Fruit fly (Drosophila melanogaster) whole organism, embryonic: ENCODE results near the gene Cralbp.

Experiments used
- B-H2 ChIP-seq: fragments of 200-800 bp; sonication (Bioruptor generic); optimal IDR thresholded peaks from 2 replicates; lab custom pipeline; 2018; ENCODE audit warnings: missing biosample characterization, mild to moderate bottlenecking, missing genetic modification characterization
- Blimp-1 ChIP-seq: fragments of 200-800 bp; sonication (Bioruptor generic); optimal IDR thresholded peaks from 3 replicates; lab custom pipeline; 2018; ENCODE audit warnings: missing biosample characterization, missing genetic modification characterization, mild to moderate bottlenecking, moderate library complexity, missing genetic modification reagents
- BtbVII ChIP-seq: fragments of 200-800 bp; sonication (Bioruptor generic); optimal IDR thresholded peaks from 3 replicates; lab custom pipeline; 2017; ENCODE audit warnings: missing biosample characterization, mild to moderate bottlenecking, missing genetic modification characterization
- CG10654 ChIP-seq: fragments of 200-800 bp; sonication (Bioruptor generic); optimal IDR thresholded peaks from 2 replicates; lab custom pipeline; 2016; ENCODE audit warnings: missing biosample characterization, missing genetic modification characterization
- CG11085 ChIP-seq: fragments of 200-800 bp; sonication (Bioruptor generic); IDR thresholded peaks from 2 replicates; pipeline ENCODE4 v1.3.6; 2022; ENCODE audit warnings: missing biosample characterization, missing genetic modification characterization
- CG11696 ChIP-seq: fragments of 200-800 bp; sonication (Bioruptor generic); IDR thresholded peaks from 2 replicates; pipeline ENCODE4 v1.3.6; 2022; ENCODE audit warnings: missing biosample characterization, missing genetic modification characterization
- CG12769 ChIP-seq: fragments of 200-800 bp; sonication (Bioruptor generic); optimal IDR thresholded peaks from 2 replicates; lab custom pipeline; 2019; ENCODE audit warnings: missing biosample characterization, mild to moderate bottlenecking, missing genetic modification characterization, moderate library complexity
- CG13424 ChIP-seq: fragments of 200-800 bp; sonication (Bioruptor generic); optimal IDR thresholded peaks from 2 replicates; lab custom pipeline; 2019; ENCODE audit warnings: missing biosample characterization, mild to moderate bottlenecking, missing genetic modification characterization, moderate library complexity
- CG4730 ChIP-seq: fragments of 200-800 bp; sonication (Bioruptor generic); IDR thresholded peaks from 2 replicates; pipeline ENCODE4 v1.3.6; 2022; ENCODE audit warnings: missing biosample characterization, missing genetic modification characterization
- CG5180 ChIP-seq: fragments of 200-800 bp; sonication (Bioruptor generic); optimal IDR thresholded peaks from 3 replicates; lab custom pipeline; 2017; ENCODE audit warnings: missing biosample characterization, missing genetic modification characterization, mild to moderate bottlenecking, moderate library complexity, missing genetic modification reagents
- CG6813 ChIP-seq: fragments of 200-800 bp; sonication (Bioruptor generic); optimal IDR thresholded peaks from 2 replicates; lab custom pipeline; 2017; ENCODE audit warnings: missing biosample characterization, missing genetic modification characterization, mild to moderate bottlenecking, moderate library complexity, missing genetic modification reagents
- CG8765 ChIP-seq: fragments of 200-800 bp; sonication (Bioruptor generic); IDR thresholded peaks from 2 replicates; pipeline ENCODE4 v1.3.6; 2022; ENCODE audit warnings: missing biosample characterization, missing genetic modification characterization
- Chrac-16 ChIP-seq: fragments of 200-800 bp; sonication (Bioruptor generic); optimal IDR thresholded peaks from 3 replicates; lab custom pipeline; 2016; ENCODE audit warnings: missing biosample characterization, missing genetic modification characterization
- Deaf1 ChIP-seq: fragments of 200-800 bp; optimal IDR thresholded peaks from 3 replicates; lab custom pipeline; 2019; ENCODE audit warnings: missing biosample characterization, mild to moderate bottlenecking, missing genetic modification characterization, moderate library complexity
- Drgx ChIP-seq: fragments of 200-800 bp; sonication (Bioruptor generic); IDR thresholded peaks from 2 replicates; pipeline ENCODE4 v1.3.6; 2022; ENCODE audit warnings: missing biosample characterization, missing genetic modification characterization
- Ets65A ChIP-seq: fragments of 200-800 bp; sonication (Bioruptor generic); peaks from one replicate; lab custom pipeline; 2016; ENCODE audit warnings: missing biosample characterization, missing genetic modification characterization
- Fer2 ChIP-seq: fragments of 200-800 bp; sonication (Bioruptor generic); optimal IDR thresholded peaks from 2 replicates; lab custom pipeline; 2018; ENCODE audit warnings: missing biosample characterization, mild to moderate bottlenecking, missing genetic modification characterization, moderate library complexity
- Gug ChIP-seq: fragments of 200-800 bp; sonication (Bioruptor generic); IDR thresholded peaks from 4 replicates; pipeline ENCODE4 v1.3.6; 2022; ENCODE audit warnings: missing biosample characterization, missing genetic modification characterization
- HHEX ChIP-seq: fragments of 200-800 bp; sonication (Bioruptor generic); optimal IDR thresholded peaks from 3 replicates; lab custom pipeline; 2017; ENCODE audit warnings: missing biosample characterization, mild to moderate bottlenecking, missing genetic modification characterization, missing genetic modification reagents
- Hand ChIP-seq: fragments of 200-800 bp; sonication (Bioruptor generic); optimal IDR thresholded peaks from 2 replicates; lab custom pipeline; 2017; ENCODE audit warnings: mild to moderate bottlenecking, missing biosample characterization, missing genetic modification reagents, missing genetic modification characterization
- Lim3 ChIP-seq: fragments of 200-800 bp; sonication (Bioruptor generic); IDR thresholded peaks from 2 replicates; pipeline ENCODE4 v1.3.6; 2022; ENCODE audit warnings: missing biosample characterization, missing genetic modification characterization
- MTF-1 ChIP-seq: fragments of 200-800 bp; sonication (Bioruptor generic); optimal IDR thresholded peaks from 2 replicates; lab custom pipeline; 2018; ENCODE audit warnings: missing biosample characterization, mild to moderate bottlenecking, missing genetic modification characterization, borderline replicate concordance
- Med ChIP-seq: fragments of 200-800 bp; sonication (Bioruptor generic); peaks from one replicate; lab custom pipeline; 2016; ENCODE audit warnings: missing biosample characterization, missing genetic modification characterization, mild to moderate bottlenecking, inconsistent platforms, moderate library complexity
- NC2α ChIP-seq: fragments of 200-800 bp; sonication (Bioruptor generic); optimal IDR thresholded peaks from 2 replicates; lab custom pipeline; 2016; ENCODE audit warnings: missing biosample characterization, missing genetic modification characterization
- Neu2 ChIP-seq: fragments of 200-800 bp; sonication (Bioruptor generic); optimal IDR thresholded peaks from 3 replicates; lab custom pipeline; 2016; ENCODE audit warnings: missing biosample characterization, missing genetic modification characterization, borderline replicate concordance
- Nf-YC ChIP-seq: fragments of 200-800 bp; optimal IDR thresholded peaks from 3 replicates; lab custom pipeline; 2019; ENCODE audit warnings: missing biosample characterization, mild to moderate bottlenecking, missing genetic modification characterization, moderate library complexity
- Pdp1 ChIP-seq, 2 experiments: fragments of 200-800 bp; sonication (Bioruptor generic); optimal IDR thresholded peaks; 3 replicates each; lab custom pipeline; 2016; ENCODE audit warnings: missing biosample characterization in 2 of 2, missing genetic modification characterization in 2 of 2, mild to moderate bottlenecking in 1 of 2, moderate library complexity in 1 of 2
- bsh ChIP-seq, 2 experiments: fragments of 200-800 bp; sonication (Bioruptor generic); optimal IDR thresholded peaks; 2 replicates each; lab custom pipeline; 2017 to 2018; ENCODE audit warnings: mild to moderate bottlenecking in 2 of 2, missing biosample characterization in 2 of 2, missing genetic modification characterization in 2 of 2, moderate library complexity in 1 of 2
- chif ChIP-seq, 2 experiments: fragments of 200-800 bp; sonication (Bioruptor generic); optimal IDR thresholded peaks; 3 replicates each; lab custom pipeline; 2016; ENCODE audit warnings: missing biosample characterization in 2 of 2, missing genetic modification characterization in 2 of 2
- chinmo ChIP-seq: fragments of 200-800 bp; sonication (Bioruptor generic); IDR thresholded peaks from 4 replicates; pipeline ENCODE4 v1.3.6; 2022; ENCODE audit warnings: missing biosample characterization, missing genetic modification characterization; ENCODE audit not compliant: partially characterized antibody
- chn ChIP-seq: fragments of 200-800 bp; sonication (Bioruptor generic); optimal IDR thresholded peaks from 2 replicates; lab custom pipeline; 2016; ENCODE audit warnings: missing biosample characterization, missing genetic modification characterization
- corto ChIP-seq: fragments of 200-800 bp; sonication (Bioruptor generic); optimal IDR thresholded peaks from 2 replicates; lab custom pipeline; 2016; ENCODE audit warnings: missing biosample characterization, mild to moderate bottlenecking, missing genetic modification characterization, moderate library complexity
- en ChIP-seq: fragments of 200-800 bp; sonication (Bioruptor generic); optimal IDR thresholded peaks from 2 replicates; lab custom pipeline; 2016; ENCODE audit warnings: missing biosample characterization, missing genetic modification characterization
- grau ChIP-seq: fragments of 200-800 bp; optimal IDR thresholded peaks from 3 replicates; lab custom pipeline; 2019; ENCODE audit warnings: missing biosample characterization, mild to moderate bottlenecking, missing genetic modification characterization, moderate library complexity
- grn ChIP-seq: fragments of 200-800 bp; sonication (Bioruptor generic); optimal IDR thresholded peaks from 3 replicates; lab custom pipeline; 2017; ENCODE audit warnings: missing biosample characterization, missing genetic modification characterization
- hb ChIP-seq: fragments of 200-800 bp; sonication (Bioruptor generic); IDR thresholded peaks from 3 replicates; pipeline ENCODE4 v1.3.6; 2022; ENCODE audit warnings: missing biosample characterization, missing genetic modification characterization; ENCODE audit not compliant: partially characterized antibody
- kay ChIP-seq: fragments of 200-800 bp; sonication (Bioruptor generic); optimal IDR thresholded peaks from 2 replicates; lab custom pipeline; 2016; ENCODE audit warnings: missing biosample characterization, missing genetic modification characterization
- oc ChIP-seq: fragments of 200-800 bp; sonication (Bioruptor generic); optimal IDR thresholded peaks from 2 replicates; lab custom pipeline; 2018; ENCODE audit warnings: missing biosample characterization, mild to moderate bottlenecking, missing genetic modification characterization, moderate library complexity
- pita ChIP-seq: fragments of 200-800 bp; sonication (Bioruptor generic); optimal IDR thresholded peaks from 2 replicates; lab custom pipeline; 2017; ENCODE audit warnings: missing biosample characterization, mild to moderate bottlenecking, missing genetic modification characterization
- scrt ChIP-seq: fragments of 200-800 bp; sonication (Bioruptor generic); optimal IDR thresholded peaks from 2 replicates; lab custom pipeline; 2018; ENCODE audit warnings: missing biosample characterization, mild to moderate bottlenecking, missing genetic modification characterization, moderate library complexity
- sens ChIP-seq: fragments of 200-800 bp; sonication (Bioruptor generic); peaks from one replicate; lab custom pipeline; 2016; ENCODE audit warnings: missing biosample characterization, missing genetic modification characterization
- seq ChIP-seq: fragments of 200-800 bp; sonication (Bioruptor generic); IDR thresholded peaks from 2 replicates; pipeline ENCODE4 v1.3.6; 2022; ENCODE audit warnings: missing biosample characterization, missing genetic modification characterization
- sisA ChIP-seq: fragments of 200-800 bp; sonication (Bioruptor generic); IDR thresholded peaks from 2 replicates; pipeline ENCODE4 v1.3.6; 2022; ENCODE audit warnings: missing biosample characterization, missing genetic modification characterization
- sqz ChIP-seq: fragments of 200-800 bp; sonication (Bioruptor generic); optimal IDR thresholded peaks from 3 replicates; lab custom pipeline; 2018; ENCODE audit warnings: missing biosample characterization, mild to moderate bottlenecking, missing genetic modification characterization
- twi ChIP-seq: fragments of 200-800 bp; optimal IDR thresholded peaks from 2 replicates; lab custom pipeline; 2019; ENCODE audit warnings: missing biosample characterization, mild to moderate bottlenecking, missing genetic modification characterization, moderate library complexity
- unc-4 ChIP-seq: fragments of 200-800 bp; sonication (Bioruptor generic); IDR thresholded peaks from 2 replicates; pipeline ENCODE4 v1.3.6; 2022; ENCODE audit warnings: missing biosample characterization, missing genetic modification characterization; ENCODE audit not compliant: partially characterized antibody
- zen ChIP-seq: fragments of 200-800 bp; sonication (Bioruptor generic); optimal IDR thresholded peaks from 3 replicates; lab custom pipeline; 2018; ENCODE audit warnings: missing biosample characterization, mild to moderate bottlenecking, missing genetic modification characterization, moderate library complexity

The Cralbp gene

DNA sequence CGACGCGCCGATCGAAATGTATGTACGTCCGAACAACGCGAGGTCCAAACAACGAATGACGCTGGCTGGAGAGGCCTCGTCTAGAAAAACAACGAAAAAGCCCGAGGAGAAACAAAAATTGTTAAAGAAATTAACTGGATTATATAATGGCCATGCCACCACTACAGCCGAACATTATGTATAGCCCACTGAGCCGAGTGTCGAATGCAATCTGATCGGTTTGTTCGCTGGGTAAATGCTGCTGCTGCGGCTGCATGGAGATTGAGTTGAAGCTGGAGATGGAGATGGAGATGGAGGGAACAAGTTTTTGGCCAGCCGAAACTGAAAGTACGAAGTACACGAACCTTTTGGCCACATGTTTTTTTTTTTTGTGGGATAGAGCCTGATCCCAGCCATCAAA lies at the start of gene Cralbp:
TSS of gene Cralbp (minus strand) at position 115 of the 400 bp plus-strand sequence.
- peak; percentile 69 for TF ChIP-seq Ets65A (GFP tag; lab: Kevin White, UChicago)
- TF ChIP-seq Blimp-1 (GFP tag; lab: Kevin White, UChicago): peak; percentile 54
- peak; percentile 45 for TF ChIP-seq oc
- peak; percentile 38 for TF ChIP-seq CG12769
- TF ChIP-seq HHEX (GFP tag; lab: Kevin White, UChicago): no peak
- peak; percentile 45 for TF ChIP-seq Med (GFP tag; lab: Kevin White, UChicago)
- TF ChIP-seq chinmo: 0 out of 4 replicates have a peak, but pooled peaks have one; percentile 71
- TF ChIP-seq Pdp1 (GFP tag; optimal IDR thresholded peaks at IDR 0.05; lab: Kevin White, UChicago): peak in 1 of 2 experiments; percentile 89
- 0 out of 2 replicates have a peak, but pooled peaks have one; percentile 22 for TF ChIP-seq Drgx
- no peak for TF ChIP-seq Nf-YC (tag; lab: Kevin White, UChicago)
- TF ChIP-seq Neu2 (GFP tag; lab: Kevin White, UChicago): no peak
- peak; percentile 16 for TF ChIP-seq CG5180 (GFP tag; lab: Kevin White, UChicago)
- no peak for TF ChIP-seq CG13424 (tag; lab: Kevin White, UChicago)
- peak; percentile 30 for TF ChIP-seq sqz (GFP tag; lab: Kevin White, UChicago)
- TF ChIP-seq Deaf1 (tag; lab: Kevin White, UChicago): peak; percentile 77
- TF ChIP-seq sisA: no peak
- TF ChIP-seq, all 482 proteins: peak for 11

DNA sequence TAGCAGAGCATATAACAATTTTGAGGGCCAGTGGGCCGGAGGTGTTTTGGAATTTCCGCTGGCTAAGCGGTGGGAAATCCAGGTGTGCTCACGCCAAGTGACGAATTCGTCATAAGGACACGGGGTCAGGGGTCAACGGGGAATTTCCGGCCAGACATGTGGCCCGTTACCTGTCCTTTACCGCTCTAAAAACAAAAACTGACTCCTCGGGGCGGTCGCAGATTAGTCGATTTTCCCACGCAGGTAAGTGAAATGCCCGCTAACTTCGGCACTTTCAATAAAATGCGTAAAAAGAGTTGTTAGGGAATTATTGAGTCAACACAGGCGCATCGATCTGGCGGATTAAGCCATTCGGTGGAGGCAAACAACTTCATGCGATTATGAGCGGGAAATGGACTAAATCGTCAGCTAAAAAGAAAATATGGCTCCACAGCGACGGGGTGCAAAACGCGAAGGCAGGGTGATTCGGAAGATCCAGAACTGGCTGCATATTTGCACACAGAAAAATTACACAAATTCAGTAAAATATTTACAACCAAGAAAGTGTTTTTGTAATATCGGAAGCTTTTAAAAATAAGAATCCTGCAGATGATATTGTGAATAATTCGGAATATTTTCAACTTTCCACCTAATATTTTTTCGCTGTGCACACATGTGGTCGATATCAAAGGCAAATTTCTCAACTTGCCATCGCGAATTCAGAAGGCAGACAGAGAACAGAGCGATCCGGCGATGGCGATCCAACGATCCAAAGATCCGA lies 49.5 kb upstream of the Cralbp start:
- TF ChIP-seq CG10654 (GFP tag; lab: Kevin White, UChicago): no peak
- no peak for TF ChIP-seq en
- no peak for TF ChIP-seq B-H2 (GFP tag; lab: Kevin White, UChicago)
- TF ChIP-seq chif (GFP tag; optimal IDR thresholded peaks at IDR 0.05; lab: Kevin White, UChicago): no peak
- TF ChIP-seq sens (GFP tag; lab: Kevin White, UChicago): peak; percentile 59
- TF ChIP-seq zen (tag; lab: Kevin White, UChicago): peak; percentile 46
- TF ChIP-seq CG11696 (GFP tag; lab: Robert Waterston, UW): no peak
- no peak for TF ChIP-seq chn
- TF ChIP-seq Gug (GFP tag; lab: Robert Waterston, UW): no peak
- TF ChIP-seq corto (GFP tag; lab: Kevin White, UChicago): no peak
- no peak for TF ChIP-seq seq
- no peak for TF ChIP-seq grn (GFP tag; lab: Kevin White, UChicago)
- TF ChIP-seq Neu2 (GFP tag; lab: Kevin White, UChicago): no peak
- TF ChIP-seq Drgx: peak; percentile 32; the same call in 1 of the 2 replicates
- TF ChIP-seq CG6813: no peak
- TF ChIP-seq Lim3 (GFP tag; lab: Robert Waterston, UW): no peak
- no peak for TF ChIP-seq MTF-1 (GFP tag; lab: Kevin White, UChicago)
- TF ChIP-seq CG11085 (GFP tag; lab: Robert Waterston, UW): no peak
- no peak for TF ChIP-seq NC2α
- no peak for TF ChIP-seq CG8765 (GFP tag; lab: Robert Waterston, UW)
- TF ChIP-seq scrt (GFP tag; lab: Kevin White, UChicago): no peak
- no peak for TF ChIP-seq grau (tag; lab: Kevin White, UChicago)
- no peak for TF ChIP-seq CG4730 (GFP tag; lab: Robert Waterston, UW)
- TF ChIP-seq unc-4: no peak
- TF ChIP-seq Fer2 (tag; lab: Kevin White, UChicago): no peak
- no peak for TF ChIP-seq Hand
- TF ChIP-seq twi (tag; lab: Kevin White, UChicago): peak; percentile 41
- TF ChIP-seq BtbVII (GFP tag; lab: Kevin White, UChicago): no peak
- TF ChIP-seq hb: no peak
- no peak for TF ChIP-seq kay (GFP tag; lab: Kevin White, UChicago)
- peak in 1 of 2 experiments; percentile 19 for TF ChIP-seq bsh (GFP tag; optimal IDR thresholded peaks at IDR 0.05; lab: Kevin White, UChicago)
- TF ChIP-seq Chrac-16: no peak
- no peak for TF ChIP-seq pita (GFP tag; lab: Kevin White, UChicago)
